Worm (Caenorhabditis elegans): ENCODE results near the gene osm-1.

ce11 chrX:16536230-16536940 lies 4.1 kb upstream of the osm-1 start, which contains the start of gene pat-9:
- no peak for TF ChIP-seq lin-13 (GFP tag; optimal IDR thresholded peaks at IDR 0.05)
- no peak for TF ChIP-seq aly-2 (tag; optimal IDR thresholded peaks at IDR 0.05)
- no peak for TF ChIP-seq ZK546.5 (tag; optimal IDR thresholded peaks at IDR 0.05)
- no peak for TF ChIP-seq unc-130 (GFP tag; optimal IDR thresholded peaks at IDR 0.05)
- TF ChIP-seq nhr-25 (tag; optimal IDR thresholded peaks at IDR 0.05; ENCODE audit: borderline replicate concordance, insufficient read depth): no peak
- TF ChIP-seq aha-1 (tag): no peak
- TF ChIP-seq hmg-1.1 (GFP tag; IDR thresholded peaks at IDR 0.05): no peak
- TF ChIP-seq mdl-1 (tag; optimal IDR thresholded peaks at IDR 0.05): no peak
- TF ChIP-seq ceh-44 (GFP tag; IDR thresholded peaks at IDR 0.05): no peak
- no peak for TF ChIP-seq pqm-1 (tag; optimal IDR thresholded peaks at IDR 0.05)
- TF ChIP-seq hlh-11 (tag; optimal IDR thresholded peaks at IDR 0.05): no peak
- TF ChIP-seq ceh-82 (tag; optimal IDR thresholded peaks at IDR 0.05): no peak
- no peak for TF ChIP-seq saeg-2 (GFP tag; IDR thresholded peaks at IDR 0.05)
- no peak for TF ChIP-seq F44E2.7 (GFP tag; IDR thresholded peaks at IDR 0.05)
